Fruit fly (Drosophila melanogaster) whole organism, embryonic: ENCODE results near the gene Tsp97E.

ENCODE experiments used
- B-H2 ChIP-seq: fragments of 200-800 bp; sonication (Bioruptor generic); optimal IDR thresholded peaks from 2 replicates; lab custom pipeline; 2018; ENCODE audit warnings: missing biosample characterization, mild to moderate bottlenecking, missing genetic modification characterization
- BEAF-32 ChIP-seq: fragments of 200-800 bp; sonication (Bioruptor generic); optimal IDR thresholded peaks from 3 replicates; lab custom pipeline; 2017; ENCODE audit warnings: missing biosample characterization, missing genetic modification characterization, mild to moderate bottlenecking, moderate library complexity, missing genetic modification reagents
- CG10147 ChIP-seq: fragments of 200-800 bp; sonication (Bioruptor generic); optimal IDR thresholded peaks from 2 replicates; lab custom pipeline; 2019; ENCODE audit warnings: missing biosample characterization, mild to moderate bottlenecking, missing genetic modification characterization, moderate library complexity
- CG10543 ChIP-seq: fragments of 200-800 bp; sonication (Bioruptor generic); optimal IDR thresholded peaks from 3 replicates; lab custom pipeline; 2017; ENCODE audit warnings: missing biosample characterization, mild to moderate bottlenecking, missing genetic modification characterization, moderate library complexity
- CG12659 ChIP-seq: fragments of 200-800 bp; sonication (Bioruptor generic); optimal IDR thresholded peaks from 3 replicates; lab custom pipeline; 2017; ENCODE audit warnings: mild to moderate bottlenecking, missing biosample characterization, missing genetic modification reagents, missing genetic modification characterization
- CG15601 ChIP-seq: fragments of 200-800 bp; sonication (Bioruptor generic); optimal IDR thresholded peaks from 3 replicates; lab custom pipeline; 2019; ENCODE audit warnings: missing biosample characterization, mild to moderate bottlenecking, missing genetic modification characterization, moderate library complexity
- CG1647 ChIP-seq: fragments of 200-800 bp; sonication (Bioruptor generic); optimal IDR thresholded peaks from 3 replicates; lab custom pipeline; 2016; ENCODE audit warnings: missing biosample characterization, missing genetic modification characterization
- CG3163 ChIP-seq: fragments of 200-800 bp; sonication (Bioruptor generic); optimal IDR thresholded peaks from 3 replicates; lab custom pipeline; 2016; ENCODE audit warnings: missing biosample characterization, missing genetic modification characterization
- CG3281 ChIP-seq: fragments of 200-800 bp; sonication (Bioruptor generic); optimal IDR thresholded peaks from 3 replicates; lab custom pipeline; 2017; ENCODE audit warnings: missing biosample characterization, mild to moderate bottlenecking, missing genetic modification characterization
- CG34224 ChIP-seq: fragments of 200-800 bp; sonication (Bioruptor generic); IDR thresholded peaks from 3 replicates; pipeline ENCODE4 v1.3.6; 2022; ENCODE audit warnings: missing biosample characterization, missing genetic modification characterization; ENCODE audit not compliant: partially characterized antibody
- CG4707 ChIP-seq: fragments of 200-800 bp; sonication (Bioruptor generic); optimal IDR thresholded peaks from 2 replicates; lab custom pipeline; 2018; ENCODE audit warnings: missing biosample characterization, mild to moderate bottlenecking, missing genetic modification characterization, moderate library complexity
- CG6765 ChIP-seq: fragments of 200-800 bp; sonication (Bioruptor generic); optimal IDR thresholded peaks from 3 replicates; lab custom pipeline; 2017; ENCODE audit warnings: missing biosample characterization, mild to moderate bottlenecking, missing genetic modification characterization
- CG7839 ChIP-seq: fragments of 200-800 bp; sonication (Bioruptor generic); optimal IDR thresholded peaks from 3 replicates; lab custom pipeline; 2018; ENCODE audit warnings: missing biosample characterization, mild to moderate bottlenecking, missing genetic modification characterization, moderate library complexity
- CG7963 ChIP-seq: fragments of 200-800 bp; sonication (Bioruptor generic); IDR thresholded peaks from 3 replicates; pipeline ENCODE4 v1.3.6; 2022; ENCODE audit warnings: missing biosample characterization, missing genetic modification characterization; ENCODE audit not compliant: partially characterized antibody
- CG7987 ChIP-seq: fragments of 200-800 bp; sonication (Bioruptor generic); optimal IDR thresholded peaks from 2 replicates; lab custom pipeline; 2018; ENCODE audit warnings: missing biosample characterization, mild to moderate bottlenecking, missing genetic modification characterization, moderate library complexity
- CG9932 ChIP-seq: fragments of 200-800 bp; sonication (Bioruptor generic); IDR thresholded peaks from 2 replicates; pipeline ENCODE4 v1.3.6; 2022; ENCODE audit warnings: missing biosample characterization, missing genetic modification characterization
- Drgx ChIP-seq: fragments of 200-800 bp; sonication (Bioruptor generic); IDR thresholded peaks from 2 replicates; pipeline ENCODE4 v1.3.6; 2022; ENCODE audit warnings: missing biosample characterization, missing genetic modification characterization
- HLH4C ChIP-seq: fragments of 200-800 bp; sonication (Bioruptor generic); IDR thresholded peaks from 3 replicates; pipeline ENCODE4 v1.3.6; 2022; ENCODE audit warnings: missing biosample characterization, missing genetic modification characterization; ENCODE audit not compliant: partially characterized antibody
- HmgZ ChIP-seq: fragments of 200-800 bp; sonication (Bioruptor generic); optimal IDR thresholded peaks from 2 replicates; lab custom pipeline; 2018; ENCODE audit warnings: missing biosample characterization, mild to moderate bottlenecking, missing genetic modification characterization
- Hr51 ChIP-seq, 2 experiments: fragments of 200-800 bp; sonication (Bioruptor generic); optimal IDR thresholded peaks; 2 replicates in 1 of 2; 3 replicates in 1 of 2; lab custom pipeline; 2016 to 2018; ENCODE audit warnings: missing biosample characterization in 2 of 2, missing genetic modification characterization in 2 of 2, mild to moderate bottlenecking in 1 of 2, moderate library complexity in 1 of 2
- Meics ChIP-seq: fragments of 200-800 bp; sonication (Bioruptor generic); optimal IDR thresholded peaks from 2 replicates; lab custom pipeline; 2017; ENCODE audit warnings: missing biosample characterization, mild to moderate bottlenecking, missing genetic modification characterization
- Mes4 ChIP-seq: fragments of 200-800 bp; sonication (Bioruptor generic); optimal IDR thresholded peaks from 2 replicates; lab custom pipeline; 2016; ENCODE audit warnings: missing biosample characterization, missing genetic modification characterization
- Poxn ChIP-seq: fragments of 200-800 bp; sonication (Bioruptor generic); IDR thresholded peaks from 2 replicates; pipeline ENCODE4 v1.3.6; 2022; ENCODE audit warnings: missing biosample characterization, missing genetic modification characterization
- Scr ChIP-seq: fragments of 200-800 bp; sonication (Bioruptor generic); IDR thresholded peaks from 2 replicates; pipeline ENCODE4 v1.3.6; 2022; ENCODE audit warnings: missing biosample characterization, missing genetic modification characterization; ENCODE audit not compliant: partially characterized antibody
- Sox102F ChIP-seq: fragments of 200-800 bp; sonication (Bioruptor generic); optimal IDR thresholded peaks from 2 replicates; lab custom pipeline; 2018; ENCODE audit warnings: missing biosample characterization, mild to moderate bottlenecking, missing genetic modification characterization, moderate library complexity
- Ssrp ChIP-seq: fragments of 200-800 bp; sonication (Bioruptor generic); optimal IDR thresholded peaks from 2 replicates; lab custom pipeline; 2018; ENCODE audit warnings: missing biosample characterization, mild to moderate bottlenecking, missing genetic modification characterization, moderate library complexity
- TFAM ChIP-seq: fragments of 200-800 bp; sonication (Bioruptor generic); optimal IDR thresholded peaks from 2 replicates; lab custom pipeline; 2017; ENCODE audit warnings: missing biosample characterization, missing genetic modification characterization, inconsistent platforms
- cas ChIP-seq: fragments of 200-800 bp; sonication (Bioruptor generic); IDR thresholded peaks from 2 replicates; pipeline ENCODE4 v1.3.6; 2022; ENCODE audit warnings: missing biosample characterization, missing genetic modification characterization
- chinmo ChIP-seq: fragments of 200-800 bp; sonication (Bioruptor generic); IDR thresholded peaks from 4 replicates; pipeline ENCODE4 v1.3.6; 2022; ENCODE audit warnings: missing biosample characterization, missing genetic modification characterization; ENCODE audit not compliant: partially characterized antibody
- chm ChIP-seq: fragments of 200-800 bp; sonication (Bioruptor generic); IDR thresholded peaks from 2 replicates; pipeline ENCODE4 v1.3.6; 2022; ENCODE audit warnings: missing biosample characterization, missing genetic modification characterization
- crp ChIP-seq, 2 experiments: fragments of 200-800 bp; sonication (Bioruptor generic); optimal IDR thresholded peaks; 2 replicates in 1 of 2; 3 replicates in 1 of 2; lab custom pipeline; 2017; ENCODE audit warnings: missing biosample characterization in 2 of 2, missing genetic modification characterization in 2 of 2, mild to moderate bottlenecking in 1 of 2, moderate library complexity in 1 of 2
- danr ChIP-seq: fragments of 200-800 bp; sonication (Bioruptor generic); IDR thresholded peaks from 2 replicates; pipeline ENCODE4 v1.3.6; 2022; ENCODE audit warnings: missing biosample characterization, missing genetic modification characterization
- disco-r ChIP-seq: fragments of 200-800 bp; sonication (Bioruptor generic); optimal IDR thresholded peaks from 2 replicates; lab custom pipeline; 2016; ENCODE audit warnings: missing biosample characterization, missing genetic modification characterization
- emc ChIP-seq: fragments of 200-800 bp; sonication (Bioruptor generic); optimal IDR thresholded peaks from 2 replicates; lab custom pipeline; 2016; ENCODE audit warnings: missing biosample characterization, missing genetic modification characterization
- fd64A ChIP-seq: fragments of 200-800 bp; sonication (Bioruptor generic); optimal IDR thresholded peaks from 3 replicates; lab custom pipeline; 2018; ENCODE audit warnings: missing biosample characterization, mild to moderate bottlenecking, missing genetic modification characterization
- gcm ChIP-seq: fragments of 200-800 bp; sonication (Bioruptor generic); optimal IDR thresholded peaks from 2 replicates; lab custom pipeline; 2019; ENCODE audit warnings: missing biosample characterization, mild to moderate bottlenecking, missing genetic modification characterization, moderate library complexity
- gem ChIP-seq: fragments of 200-800 bp; sonication (Bioruptor generic); optimal IDR thresholded peaks from 2 replicates; lab custom pipeline; 2019; ENCODE audit warnings: missing biosample characterization, mild to moderate bottlenecking, missing genetic modification characterization, moderate library complexity
- hkb ChIP-seq, 2 experiments: fragments of 200-800 bp in 1 of 2; fragments of >200 bp in 1 of 2; sonication (Bioruptor generic) in 1 of 2; IDR thresholded peaks in 1 of 2; optimal IDR thresholded peaks in 1 of 2; 2 replicates each; pipeline versions ENCODE4 v1.3.6 to Lab custom; 2017 to 2022; ENCODE audit warnings: missing biosample characterization in 1 of 2, missing genetic modification characterization in 1 of 2
- jigr1 ChIP-seq: fragments of 200-800 bp; sonication (Bioruptor generic); IDR thresholded peaks from 3 replicates; pipeline ENCODE4 v1.3.6; 2022; ENCODE audit warnings: missing biosample characterization, missing genetic modification characterization
- jumu ChIP-seq: fragments of 200-800 bp; sonication (Bioruptor generic); optimal IDR thresholded peaks from 3 replicates; lab custom pipeline; 2016; ENCODE audit warnings: missing biosample characterization, missing genetic modification characterization
- org-1 ChIP-seq: fragments of 200-800 bp; sonication (Bioruptor generic); optimal IDR thresholded peaks from 2 replicates; lab custom pipeline; 2017; ENCODE audit warnings: missing biosample characterization, missing genetic modification characterization
- peb ChIP-seq: fragments of 200-800 bp; sonication (Bioruptor generic); IDR thresholded peaks from 2 replicates; pipeline ENCODE4 v1.3.6; 2022; ENCODE audit warnings: missing biosample characterization, missing genetic modification characterization
- pho ChIP-seq: fragments of 200-800 bp; sonication (Bioruptor generic); optimal IDR thresholded peaks from 2 replicates; lab custom pipeline; 2016; ENCODE audit warnings: missing biosample characterization, missing genetic modification characterization
- sr ChIP-seq: fragments of 200-800 bp; sonication (Bioruptor generic); IDR thresholded peaks from 3 replicates; pipeline ENCODE4 v1.3.6; 2022; ENCODE audit warnings: missing biosample characterization, missing genetic modification characterization
- tap ChIP-seq: fragments of 200-800 bp; optimal IDR thresholded peaks from 3 replicates; lab custom pipeline; 2019; ENCODE audit warnings: missing biosample characterization, mild to moderate bottlenecking, missing genetic modification characterization, moderate library complexity
- unpg ChIP-seq: fragments of 200-800 bp; sonication (Bioruptor generic); optimal IDR thresholded peaks from 3 replicates; lab custom pipeline; 2018; ENCODE audit warnings: missing biosample characterization, mild to moderate bottlenecking, missing genetic modification characterization, moderate library complexity
- vfl ChIP-seq: fragments of 200-800 bp; sonication (Bioruptor generic); optimal IDR thresholded peaks from 2 replicates; lab custom pipeline; 2016; ENCODE audit warnings: missing biosample characterization, missing genetic modification characterization

Tsp97E gene

DNA sequence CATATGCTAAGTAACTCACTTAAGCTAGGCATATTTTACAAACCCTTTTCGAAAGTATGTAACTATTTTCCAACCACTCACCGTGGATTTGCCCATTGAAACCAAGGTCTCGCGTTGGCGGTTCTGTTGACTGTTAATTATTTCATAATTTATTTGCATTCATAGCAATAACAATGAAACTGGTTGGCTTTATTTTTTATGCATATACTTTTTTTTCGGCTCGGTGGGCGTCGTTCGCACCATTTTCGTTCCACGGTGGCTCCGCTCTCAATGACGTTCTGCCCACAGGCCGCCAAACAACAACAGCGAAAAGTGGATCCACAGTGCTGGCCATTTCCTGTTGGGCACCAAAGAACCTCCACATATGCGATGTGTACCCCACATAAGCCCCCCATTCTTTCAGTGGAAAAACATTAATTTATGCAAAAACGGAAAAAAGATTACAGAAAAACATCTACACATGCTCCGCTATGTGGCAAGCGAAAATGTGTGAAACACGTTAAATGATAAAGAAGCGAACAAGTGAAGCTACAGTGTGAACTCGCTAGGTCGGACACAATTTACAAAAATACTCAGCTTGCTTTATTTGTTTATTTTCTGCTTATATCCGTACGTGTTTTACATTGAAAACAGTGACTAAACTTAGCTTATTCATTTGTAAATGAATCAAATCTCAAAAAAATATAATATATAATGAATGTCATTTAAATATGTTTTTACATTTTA lies 3.1 kb upstream of the Tsp97E start (continued):
- TF ChIP-seq jumu (GFP tag; lab: Kevin White, UChicago) (no peak), Mes4 (GFP tag; lab: Kevin White, UChicago) (no peak), disco-r (GFP tag; lab: Kevin White, UChicago) (no peak), peb (GFP tag; lab: Robert Waterston, UW) (0 out of 2 replicates have a peak, but pooled peaks have one; percentile 14), HLH4C (GFP tag; lab: Robert Waterston, UW) (no peak), B-H2 (no peak), Ssrp (tag; lab: Kevin White, UChicago) (peak; percentile 48), chm (GFP tag; lab: Robert Waterston, UW) (peak; percentile 51; the same call in 1 of the 2 replicates), Meics (GFP tag; lab: Kevin White, UChicago) (no peak), gem (tag; lab: Kevin White, UChicago) (peak; percentile 56), unpg (peak; percentile 24), vfl (GFP tag; lab: Kevin White, UChicago) (no peak), CG10543 (no peak), CG9932 (0 out of 2 replicates have a peak, but pooled peaks have one; percentile 5), gcm (GFP tag; lab: Kevin White, UChicago) (no peak), Hr51 (GFP tag; optimal IDR thresholded peaks at IDR 0.05; lab: Kevin White, UChicago) (peak in 1 of 2 experiments; percentile 51), hkb (optimal IDR thresholded peaks at IDR 0.05; lab: Kevin White, UChicago) (no peak), hkb (GFP tag; IDR thresholded peaks at IDR 0.05; lab: Robert Waterston, UW) (peak; percentile 46), emc (GFP tag; lab: Kevin White, UChicago) (no peak), cas (GFP tag; lab: Robert Waterston, UW) (no peak), Drgx (GFP tag; lab: Robert Waterston, UW) (peak; percentile 67), CG4707 (no peak), pho (GFP tag; lab: Kevin White, UChicago) (no peak), crp (GFP tag; optimal IDR thresholded peaks at IDR 0.05; lab: Kevin White, UChicago) (no peak), org-1 (no peak), Sox102F (GFP tag; lab: Kevin White, UChicago) (peak; percentile 2), CG1647 (no peak), CG12659 (GFP tag; lab: Kevin White, UChicago) (peak; percentile 31), fd64A (GFP tag; lab: Kevin White, UChicago) (no peak), jigr1 (GFP tag; lab: Robert Waterston, UW) (no peak), tap (tag; lab: Kevin White, UChicago) (peak; percentile 29), CG34224 (GFP tag; lab: Robert Waterston, UW) (no peak)

DNA sequence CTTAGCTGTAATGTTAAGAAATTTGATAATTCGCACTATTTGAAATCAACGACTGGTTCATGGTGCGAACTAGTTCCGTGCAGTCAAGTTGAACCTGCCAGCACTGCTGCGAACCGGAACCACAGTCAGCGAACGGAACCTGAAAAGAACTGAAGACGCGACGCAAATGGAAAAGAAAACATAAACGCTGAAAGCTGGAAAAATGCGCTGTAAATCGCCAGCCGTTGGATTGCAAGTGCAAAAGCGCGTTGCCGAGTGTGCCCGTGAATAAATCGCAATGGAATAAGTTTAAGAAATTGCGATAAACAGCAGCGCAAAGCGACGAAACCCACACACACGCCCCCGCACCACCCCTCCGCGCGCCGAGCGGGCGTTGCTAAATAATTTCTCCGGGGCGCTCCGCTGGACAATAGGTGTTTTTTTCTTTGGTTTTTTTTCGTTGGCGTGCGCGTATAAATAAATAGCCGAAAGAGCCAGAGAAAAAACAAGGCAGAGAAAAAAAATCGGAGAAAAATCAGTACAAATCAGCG lies 2.2 kb upstream of the Tsp97E start, which contains the start of gene CG5521:
TSS of gene CG5521 (plus strand) at position 137 of the 530 bp plus-strand sequence.
- TF ChIP-seq CG3163 (GFP tag; lab: Kevin White, UChicago) (no peak), CG7963 (GFP tag; lab: Robert Waterston, UW) (0 out of 3 replicates have a peak, but pooled peaks have one; percentile 43), chinmo (GFP tag; lab: Robert Waterston, UW) (0 out of 4 replicates have a peak, but pooled peaks have one; percentile 71), Poxn (GFP tag; lab: Robert Waterston, UW) (no peak), sr (GFP tag; lab: Robert Waterston, UW) (peak; percentile 67; the same call in 2 of the 3 replicates), CG15601 (peak; percentile 14), CG7987 (no peak), Scr (GFP tag; lab: Robert Waterston, UW) (peak; percentile 45), CG10147 (GFP tag; lab: Kevin White, UChicago) (no peak), CG7839 (tag; lab: Kevin White, UChicago) (peak; percentile 7), danr (GFP tag; lab: Robert Waterston, UW) (no peak), CG3281 (GFP tag; lab: Kevin White, UChicago) (peak; percentile 30), BEAF-32 (peak; percentile 0), TFAM (GFP tag; lab: Kevin White, UChicago) (no peak), CG6765 (GFP tag; lab: Kevin White, UChicago) (peak; percentile 22), HmgZ (tag; lab: Kevin White, UChicago) (peak; percentile 7), Sox102F (GFP tag; lab: Kevin White, UChicago) (peak; percentile 16)
